Worm (Caenorhabditis elegans) whole organism, young adult: ENCODE measurements around the gene R11.4.

Experiments used
- B0035.1 ChIP-seq: sonication (generic microtip); optimal IDR thresholded peaks from 2 replicates; lab custom pipeline; 2016; ENCODE audit warnings: missing genetic modification characterization, mild to moderate bottlenecking, missing compliant biosample characterization, missing genotype, missing genetic modification reagents
- B0261.1 ChIP-seq: sonication (generic microtip); optimal IDR thresholded peaks from 2 replicates; lab custom pipeline; 2016; ENCODE audit warnings: mild to moderate bottlenecking, missing genetic modification characterization, moderate library complexity, missing compliant biosample characterization
- C17E4.6 ChIP-seq: fragments of 200-800 bp; sonication (Bioruptor generic); IDR thresholded peaks from 2 replicates; pipeline ENCODE4 v1.3.6; 2022; ENCODE audit warnings: missing genetic modification reagents, missing genetic modification characterization, missing compliant biosample characterization
- D2030.7 ChIP-seq: fragments of 200-800 bp; sonication (Bioruptor generic); IDR thresholded peaks from 2 replicates; pipeline ENCODE4 v1.3.6; 2022; ENCODE audit warnings: missing genetic modification reagents, missing genetic modification characterization, missing compliant biosample characterization
- F22D6.2 ChIP-seq: sonication (generic microtip); optimal IDR thresholded peaks from 2 replicates; lab custom pipeline; 2016; ENCODE audit warnings: mild to moderate bottlenecking, missing genetic modification characterization, missing compliant biosample characterization
- F23B12.7 ChIP-seq: sonication (generic microtip); optimal IDR thresholded peaks from 2 replicates; lab custom pipeline; 2017; ENCODE audit warnings: missing genetic modification characterization, mild to moderate bottlenecking, missing compliant biosample characterization, antibody characterized with exemption, moderate library complexity; ENCODE audit not compliant: insufficient read depth
- F33H1.4 ChIP-seq: fragments of 200-800 bp; sonication (Bioruptor generic); IDR thresholded peaks from 2 replicates; pipeline ENCODE4 v1.3.6; 2022; ENCODE audit warnings: missing genetic modification reagents, missing genetic modification characterization, missing compliant biosample characterization
- F39B2.1 ChIP-seq: fragments of 200-800 bp; sonication (Bioruptor generic); IDR thresholded peaks from 2 replicates; pipeline ENCODE4 v1.3.6; 2022; ENCODE audit warnings: missing genetic modification reagents, missing genetic modification characterization, missing compliant biosample characterization
- F55B11.4 ChIP-seq: sonication (generic microtip); optimal IDR thresholded peaks from 2 replicates; lab custom pipeline; 2016; ENCODE audit warnings: missing compliant biosample characterization, missing genetic modification characterization, borderline replicate concordance; ENCODE audit not compliant: insufficient read depth
- F57A8.1 ChIP-seq: fragments of 200-800 bp; sonication (Bioruptor generic); optimal IDR thresholded peaks from 2 replicates; lab custom pipeline; 2018; ENCODE audit warnings: mild to moderate bottlenecking, missing genetic modification characterization, moderate library complexity, missing compliant biosample characterization
- K12H6.12 ChIP-seq: fragments of 200-800 bp; sonication (Bioruptor generic); optimal IDR thresholded peaks from 2 replicates; lab custom pipeline; 2018; ENCODE audit warnings: mild to moderate bottlenecking, missing genetic modification characterization, missing compliant biosample characterization
- T07F8.4 ChIP-seq: sonication (generic microtip); optimal IDR thresholded peaks from 2 replicates; lab custom pipeline; 2016; ENCODE audit warnings: mild to moderate bottlenecking, missing genetic modification characterization, moderate library complexity, missing compliant biosample characterization
- ZK185.1 ChIP-seq: sonication (generic microtip); optimal IDR thresholded peaks from 2 replicates; lab custom pipeline; 2016; ENCODE audit warnings: mild to moderate bottlenecking, missing genetic modification characterization, missing compliant biosample characterization; ENCODE audit not compliant: poor library complexity, severe bottlenecking
- akir-1 ChIP-seq: fragments of 200-800 bp; sonication (Bioruptor generic); optimal IDR thresholded peaks from 2 replicates; lab custom pipeline; 2018; ENCODE audit warnings: mild to moderate bottlenecking, missing genetic modification characterization, moderate library complexity, missing compliant biosample characterization
- aptf-3 ChIP-seq: fragments of 200-800 bp; sonication (Bioruptor generic); IDR thresholded peaks from 2 replicates; pipeline ENCODE4 v1.3.6; 2022; ENCODE audit warnings: missing genetic modification characterization, missing compliant biosample characterization
- attf-3 ChIP-seq: fragments of 200-800 bp; sonication (Bioruptor generic); conservative IDR thresholded peaks from 2 replicates; pipeline ENCODE4 v1.3.6; 2022; ENCODE audit warnings: missing genetic modification reagents, missing genetic modification characterization, missing compliant biosample characterization
- ceh-79 ChIP-seq: sonication (generic microtip); optimal IDR thresholded peaks from 2 replicates; lab custom pipeline; 2017; ENCODE audit warnings: mild to moderate bottlenecking, missing genetic modification characterization, missing compliant biosample characterization
- chd-7 ChIP-seq: sonication (generic microtip); optimal IDR thresholded peaks from 2 replicates; lab custom pipeline; 2016; ENCODE audit warnings: mild to moderate bottlenecking, missing genetic modification characterization, moderate library complexity, missing compliant biosample characterization
- die-1 ChIP-seq: sonication (generic microtip); optimal IDR thresholded peaks from 2 replicates; lab custom pipeline; 2016; ENCODE audit warnings: missing genotype, mild to moderate bottlenecking, missing genetic modification characterization, missing compliant biosample characterization
- egl-18 ChIP-seq: fragments of 200-800 bp; sonication (Bioruptor generic); IDR thresholded peaks from 2 replicates; pipeline ENCODE4 v1.3.6; 2022; ENCODE audit warnings: missing genetic modification reagents, missing genetic modification characterization, missing compliant biosample characterization
- egl-44 ChIP-seq: fragments of 200-800 bp; sonication (Bioruptor generic); IDR thresholded peaks from 2 replicates; pipeline ENCODE4 v1.3.6; 2022; ENCODE audit warnings: missing genetic modification reagents, missing genetic modification characterization, missing compliant biosample characterization
- fkh-3 ChIP-seq: sonication (generic microtip); optimal IDR thresholded peaks from 2 replicates; lab custom pipeline; 2016; ENCODE audit warnings: mild to moderate bottlenecking, missing genetic modification characterization, missing compliant biosample characterization
- hlh-12 ChIP-seq: sonication (generic microtip); optimal IDR thresholded peaks from 2 replicates; lab custom pipeline; 2016; ENCODE audit warnings: missing genetic modification characterization, missing compliant biosample characterization
- hmg-1.2 ChIP-seq: fragments of 200-800 bp; sonication (Bioruptor generic); IDR thresholded peaks from 2 replicates; pipeline ENCODE4 v1.3.6; 2022; ENCODE audit warnings: missing genetic modification reagents, missing genetic modification characterization, missing compliant biosample characterization
- hmg-20 ChIP-seq: fragments of 200-800 bp; sonication (Bioruptor generic); IDR thresholded peaks from 2 replicates; pipeline ENCODE4 v1.3.6; 2022; ENCODE audit warnings: missing genetic modification reagents, missing genetic modification characterization, missing compliant biosample characterization
- hrde-1 ChIP-seq: sonication (generic microtip); optimal IDR thresholded peaks from 2 replicates; lab custom pipeline; 2016; ENCODE audit warnings: missing genetic modification characterization, mild to moderate bottlenecking, missing compliant biosample characterization, moderate library complexity, missing genotype, missing genetic modification reagents, borderline replicate concordance
- let-607 ChIP-seq, 2 experiments: fragments of 200-800 bp in 1 of 2; sonication (Bioruptor generic) in 1 of 2; sonication (generic microtip) in 1 of 2; optimal IDR thresholded peaks; 2 replicates each; lab custom pipeline; 2016 to 2018; ENCODE audit warnings: mild to moderate bottlenecking in 2 of 2, missing compliant biosample characterization in 2 of 2, missing genetic modification characterization in 2 of 2, moderate library complexity in 2 of 2, missing genotype in 1 of 2
- lin-40 ChIP-seq: sonication (generic microtip); optimal IDR thresholded peaks from 2 replicates; lab custom pipeline; 2016; ENCODE audit warnings: missing genetic modification characterization, mild to moderate bottlenecking, missing compliant biosample characterization, missing genotype, missing genetic modification reagents
- madf-10 ChIP-seq: sonication (generic microtip); optimal IDR thresholded peaks from 2 replicates; lab custom pipeline; 2016; ENCODE audit warnings: mild to moderate bottlenecking, missing genetic modification characterization, missing compliant biosample characterization
- madf-6 ChIP-seq: fragments of 200-800 bp; sonication (Bioruptor generic); IDR thresholded peaks from 2 replicates; pipeline ENCODE4 v1.3.6; 2022; ENCODE audit warnings: missing genetic modification reagents, missing genetic modification characterization, missing compliant biosample characterization
- mes-4 ChIP-seq: sonication (generic microtip); optimal IDR thresholded peaks from 2 replicates; lab custom pipeline; 2016; ENCODE audit warnings: missing genotype, missing genetic modification characterization, missing compliant biosample characterization
- nfya-1 ChIP-seq: sonication (generic microtip); optimal IDR thresholded peaks from 2 replicates; lab custom pipeline; 2017; ENCODE audit warnings: antibody characterized with exemption, missing compliant biosample characterization, missing genetic modification characterization, borderline replicate concordance; ENCODE audit not compliant: insufficient read depth
- nfya-2 ChIP-seq: fragments of 200-800 bp; sonication (Bioruptor generic); IDR thresholded peaks from 2 replicates; pipeline ENCODE4 v1.3.6; 2022; ENCODE audit warnings: missing genetic modification reagents, missing genetic modification characterization, missing compliant biosample characterization
- nhr-80 ChIP-seq: sonication (generic microtip); optimal IDR thresholded peaks from 2 replicates; lab custom pipeline; 2016; ENCODE audit warnings: missing genetic modification characterization, missing compliant biosample characterization
- pbrm-1 ChIP-seq: fragments of 200-800 bp; sonication (Bioruptor generic); IDR thresholded peaks from 2 replicates; pipeline ENCODE4 v1.3.6; 2022; ENCODE audit warnings: missing genetic modification reagents, missing genetic modification characterization, missing compliant biosample characterization
- repo-1 ChIP-seq: sonication (generic microtip); optimal IDR thresholded peaks from 2 replicates; lab custom pipeline; 2017; ENCODE audit warnings: mild to moderate bottlenecking, missing genetic modification characterization, missing compliant biosample characterization
- rpc-1 ChIP-seq, 2 experiments: fragments of 150-350 bp in 1 of 2; sonication (generic microtip) in 1 of 2; optimal IDR thresholded peaks; 2 replicates each; lab custom pipeline; 2014 to 2018; ENCODE audit warnings: missing biosample characterization in 1 of 2, missing genetic modification characterization in 1 of 2, missing genetic modification reagents in 1 of 2, missing genotype in 1 of 2
- sdz-38 ChIP-seq: sonication (generic microtip); optimal IDR thresholded peaks from 2 replicates; lab custom pipeline; 2016; ENCODE audit warnings: missing genotype, missing genetic modification characterization, missing compliant biosample characterization
- snpc-1.3 ChIP-seq: sonication (generic microtip); optimal IDR thresholded peaks from 2 replicates; lab custom pipeline; 2017; ENCODE audit warnings: missing genetic modification characterization, mild to moderate bottlenecking, missing compliant biosample characterization, antibody characterized with exemption, moderate library complexity, missing genotype, missing genetic modification reagents; ENCODE audit not compliant: insufficient read depth
- snpc-3.4 ChIP-seq: sonication (generic microtip); optimal IDR thresholded peaks from 2 replicates; lab custom pipeline; 2017; ENCODE audit warnings: missing genetic modification characterization, mild to moderate bottlenecking, missing compliant biosample characterization, antibody characterized with exemption, moderate library complexity, missing genotype, missing genetic modification reagents
- tbp1 ChIP-seq: fragments of 200-800 bp; sonication (Bioruptor generic); optimal IDR thresholded peaks from 2 replicates; lab custom pipeline; 2018; ENCODE audit warnings: mild to moderate bottlenecking, missing genetic modification characterization, missing compliant biosample characterization
- tbx-9 ChIP-seq: sonication (generic microtip); optimal IDR thresholded peaks from 2 replicates; lab custom pipeline; 2016; ENCODE audit warnings: borderline replicate concordance, missing genetic modification characterization, inconsistent platforms, missing compliant biosample characterization
- unc-130 ChIP-seq: sonication (generic microtip); optimal IDR thresholded peaks from 2 replicates; lab custom pipeline; 2016; ENCODE audit warnings: missing genetic modification reagents, missing genetic modification characterization, missing compliant biosample characterization
- xnd-1 ChIP-seq: sonication (generic microtip); optimal IDR thresholded peaks from 2 replicates; lab custom pipeline; 2016; ENCODE audit warnings: missing genotype, missing genetic modification reagents, missing genetic modification characterization, missing compliant biosample characterization
- ztf-18 ChIP-seq: sonication (generic microtip); optimal IDR thresholded peaks from 2 replicates; lab custom pipeline; 2016; ENCODE audit warnings: missing genotype, mild to moderate bottlenecking, missing genetic modification characterization, missing compliant biosample characterization
- ztf-22 ChIP-seq: fragments of 200-800 bp; sonication (Bioruptor generic); optimal IDR thresholded peaks from 2 replicates; lab custom pipeline; 2018; ENCODE audit warnings: mild to moderate bottlenecking, missing genetic modification characterization, moderate library complexity, missing compliant biosample characterization
- ztf-25 ChIP-seq: fragments of 200-800 bp; sonication (Bioruptor generic); IDR thresholded peaks from 2 replicates; pipeline ENCODE4 v1.3.6; 2022; ENCODE audit warnings: missing genetic modification reagents, missing genetic modification characterization, missing compliant biosample characterization
- ztf-3 ChIP-seq: fragments of 200-800 bp; sonication (Bioruptor generic); optimal IDR thresholded peaks from 2 replicates; lab custom pipeline; 2018; ENCODE audit warnings: mild to moderate bottlenecking, missing genetic modification characterization, missing compliant biosample characterization

Gene R11.4

DNA sequence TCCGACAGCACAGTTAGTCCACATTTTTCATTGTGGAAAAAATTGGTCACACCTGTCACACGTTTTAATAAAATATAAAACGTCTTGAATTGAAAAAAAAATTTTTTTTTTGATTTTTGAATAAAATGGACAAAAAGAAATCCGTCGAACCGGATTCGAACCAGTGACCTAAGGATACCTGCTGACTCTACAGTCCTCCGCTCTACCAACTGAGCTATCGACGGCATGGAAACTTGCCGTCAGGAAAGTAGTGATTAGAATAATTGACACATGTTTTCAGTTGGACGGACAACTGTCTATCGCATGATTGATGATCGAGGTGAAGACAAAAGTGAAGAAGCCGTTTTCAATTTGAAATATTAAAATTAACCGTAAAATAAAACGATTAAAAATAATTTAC, 2.3 kb downstream of the R11.4 start (continued):
- no peak for TF ChIP-seq hmg-20 (GFP tag; lab: Robert Waterston, UW)
- TF ChIP-seq F39B2.1 (GFP tag; lab: Robert Waterston, UW) = no peak
- peak; percentile 1 for TF ChIP-seq die-1 (tag; lab: Kevin White, UChicago)
- TF ChIP-seq F55B11.4 (tag; lab: Kevin White, UChicago) = no peak
- peak; percentile 63 for TF ChIP-seq rpc-1 (optimal IDR thresholded peaks at IDR 0.05; lab: Kevin White, UChicago)
- TF ChIP-seq rpc-1 (tag; optimal IDR thresholded peaks at IDR 0.05; lab: Kevin White, UChicago) = peak; percentile 77
- no peak for TF ChIP-seq hrde-1 (tag; lab: Kevin White, UChicago)
- TF ChIP-seq nhr-80 (tag; lab: Kevin White, UChicago) = no peak
- peak; percentile 32; the same call in 1 of the 2 replicates for TF ChIP-seq hmg-1.2
- peak; percentile 87 for TF ChIP-seq tbp1 (GFP tag; lab: Kevin White, UChicago)
- TF ChIP-seq F57A8.1 (GFP tag; lab: Kevin White, UChicago) = no peak
- no peak for TF ChIP-seq akir-1 (GFP tag; lab: Kevin White, UChicago)
- no peak for TF ChIP-seq madf-10 (tag; lab: Kevin White, UChicago)
- TF ChIP-seq xnd-1 = no peak
- no peak for TF ChIP-seq chd-7 (tag; lab: Kevin White, UChicago)
- no peak for TF ChIP-seq K12H6.12
- TF ChIP-seq B0261.1 (tag; lab: Kevin White, UChicago) = peak; percentile 60
- TF ChIP-seq ceh-79 = no peak
- no peak for TF ChIP-seq F23B12.7 (tag; lab: Kevin White, UChicago)
- TF ChIP-seq repo-1 (tag; lab: Kevin White, UChicago) = no peak
- TF ChIP-seq nfya-2 (GFP tag; lab: Robert Waterston, UW) = no peak
- TF ChIP-seq pbrm-1 (GFP tag; lab: Robert Waterston, UW) = peak; percentile 30; the same call in 1 of the 2 replicates
- TF ChIP-seq F22D6.2 (tag; lab: Kevin White, UChicago) = no peak
- no peak for TF ChIP-seq B0035.1 (tag; lab: Kevin White, UChicago)
- peak; percentile 40; the same call in 1 of the 2 replicates for TF ChIP-seq D2030.7 (GFP tag; lab: Robert Waterston, UW)
- TF ChIP-seq snpc-1.3 (tag; lab: Kevin White, UChicago) = peak; percentile 43
- no peak for TF ChIP-seq lin-40 (tag; lab: Kevin White, UChicago)
- no peak for TF ChIP-seq hlh-12 (tag; lab: Kevin White, UChicago)
- no peak for TF ChIP-seq fkh-3 (tag; lab: Kevin White, UChicago)
- TF ChIP-seq snpc-3.4 (tag; lab: Kevin White, UChicago) = peak; percentile 21
- TF ChIP-seq ztf-18 = no peak
- 0 out of 2 replicates have a peak, but pooled peaks have one; percentile 18 for TF ChIP-seq ztf-25 (GFP tag; lab: Robert Waterston, UW)
- no peak for TF ChIP-seq ZK185.1 (tag; lab: Kevin White, UChicago)
- TF ChIP-seq C17E4.6 (GFP tag; lab: Robert Waterston, UW) = no peak
- TF ChIP-seq attf-3 (GFP tag; lab: Robert Waterston, UW) = no peak
- TF ChIP-seq F33H1.4 (GFP tag; lab: Robert Waterston, UW) = no peak
- no peak for TF ChIP-seq nfya-1 (tag; lab: Kevin White, UChicago)
- no peak for TF ChIP-seq tbx-9 (tag; lab: Kevin White, UChicago)
- TF ChIP-seq let-607 (tag; optimal IDR thresholded peaks at IDR 0.05; lab: Kevin White, UChicago) = no peak
- no peak for TF ChIP-seq aptf-3 (GFP tag; lab: Robert Waterston, UW)
- no peak for TF ChIP-seq ztf-22 (GFP tag; lab: Kevin White, UChicago)
- TF ChIP-seq sdz-38 (tag; lab: Kevin White, UChicago) = no peak
- TF ChIP-seq unc-130 (GFP tag; lab: Kevin White, UChicago) = no peak
- TF ChIP-seq ztf-3 (GFP tag; lab: Kevin White, UChicago) = no peak
- TF ChIP-seq T07F8.4 (tag; lab: Kevin White, UChicago) = no peak
- TF ChIP-seq madf-6 (GFP tag; lab: Robert Waterston, UW) = no peak
- no peak for TF ChIP-seq egl-44 (GFP tag; lab: Robert Waterston, UW)
- TF ChIP-seq mes-4 (tag; lab: Kevin White, UChicago) = no peak
- no peak for TF ChIP-seq egl-18 (GFP tag; lab: Robert Waterston, UW)
